Fruit fly (Drosophila melanogaster) whole organism, wandering third instar larva: Measurements from ENCODE around the gene Osi17.

ENCODE experiments used
- Abd-B ChIP-seq: fragments of >200 bp; optimal IDR thresholded peaks from 2 replicates; lab custom pipeline; 2017; ENCODE audit warnings: missing biosample characterization, missing genetic modification characterization
- CG9705 ChIP-seq: fragments of 200-800 bp; sonication (Bioruptor generic); optimal IDR thresholded peaks from 2 replicates; lab custom pipeline; 2018; ENCODE audit warnings: missing biosample characterization, mild to moderate bottlenecking, missing genetic modification characterization
- CrebA ChIP-seq: fragments of 200-800 bp; sonication (Bioruptor generic); optimal IDR thresholded peaks from 2 replicates; lab custom pipeline; 2016; ENCODE audit warnings: missing biosample characterization, mild to moderate bottlenecking, missing genetic modification characterization, borderline replicate concordance
- Dfd ChIP-seq: fragments of >200 bp; optimal IDR thresholded peaks from 2 replicates; lab custom pipeline; 2017; ENCODE audit warnings: missing biosample characterization, missing genetic modification characterization
- HLH106 ChIP-seq: fragments of 200-800 bp; optimal IDR thresholded peaks from 3 replicates; lab custom pipeline; 2019; ENCODE audit warnings: missing biosample characterization, mild to moderate bottlenecking, missing genetic modification characterization, moderate library complexity
- Hnf4 ChIP-seq: fragments of 200-800 bp; sonication (Bioruptor generic); optimal IDR thresholded peaks from 2 replicates; lab custom pipeline; 2016; ENCODE audit warnings: missing biosample characterization, mild to moderate bottlenecking, missing genetic modification characterization
- Hr78 ChIP-seq: fragments of >200 bp; optimal IDR thresholded peaks from 2 replicates; lab custom pipeline; 2017; ENCODE audit warnings: missing biosample characterization, missing genetic modification characterization
- Hr83 ChIP-seq: fragments of 200-300 bp; sonication (Bioruptor generic); optimal IDR thresholded peaks from 2 replicates; lab custom pipeline; 2016; ENCODE audit warnings: missing biosample characterization, mild to moderate bottlenecking, missing genetic modification characterization, moderate library complexity; ENCODE audit not compliant: poor library complexity, severe bottlenecking
- Jra ChIP-seq: sonication (Bioruptor generic); optimal IDR thresholded peaks from 2 replicates; lab custom pipeline; 2016; ENCODE audit warnings: missing biosample characterization, missing genetic modification characterization
- Mio ChIP-seq: sonication (Bioruptor generic); optimal IDR thresholded peaks from 2 replicates; lab custom pipeline; 2016; ENCODE audit warnings: missing biosample characterization, missing genetic modification characterization
- Myc ChIP-seq: fragments of >200 bp; optimal IDR thresholded peaks from 2 replicates; lab custom pipeline; 2017
- N ChIP-seq: fragments of >200 bp; optimal IDR thresholded peaks from 2 replicates; lab custom pipeline; 2018; ENCODE audit warnings: missing biosample characterization, missing external identifiers, missing genetic modification characterization
- OdsH ChIP-seq: fragments of 200-800 bp; sonication (Bioruptor generic); optimal IDR thresholded peaks from 2 replicates; lab custom pipeline; 2016; ENCODE audit warnings: missing biosample characterization, mild to moderate bottlenecking, missing genetic modification characterization
- Rel ChIP-seq, 2 experiments: fragments of 200-800 bp; sonication (Bioruptor generic) in 1 of 2; optimal IDR thresholded peaks; 2 replicates in 1 of 2; 3 replicates in 1 of 2; lab custom pipeline; 2016 to 2019; ENCODE audit warnings: mild to moderate bottlenecking in 2 of 2, missing biosample characterization in 2 of 2, missing genetic modification characterization in 2 of 2, moderate library complexity in 1 of 2
- Sp1 ChIP-seq: fragments of 200-800 bp; sonication (Bioruptor generic); optimal IDR thresholded peaks from 3 replicates; lab custom pipeline; 2019; ENCODE audit warnings: missing biosample characterization, mild to moderate bottlenecking, missing genetic modification characterization, moderate library complexity
- Vsx2 ChIP-seq: fragments of 200-300, 225-300 bp; sonication (Bioruptor generic); optimal IDR thresholded peaks from 2 replicates; lab custom pipeline; 2018; ENCODE audit warnings: missing biosample characterization, missing genetic modification characterization; ENCODE audit not compliant: partially characterized antibody
- dl ChIP-seq, 2 experiments: fragments of 175-275, 200-275 bp in 1 of 2; fragments of 200-275 bp in 1 of 2; sonication (Bioruptor generic); optimal IDR thresholded peaks; lab custom pipeline; 2018; ENCODE audit warnings: mild to moderate bottlenecking in 2 of 2, missing biosample characterization in 2 of 2, missing genetic modification characterization in 2 of 2, moderate library complexity in 2 of 2; ENCODE audit not compliant: partially characterized antibody in 2 of 2, insufficient read depth in 1 of 2
- dsf ChIP-seq: sonication (Bioruptor generic); optimal IDR thresholded peaks from 2 replicates; lab custom pipeline; 2016; ENCODE audit warnings: missing biosample characterization, missing genetic modification characterization, borderline replicate concordance
- foxo ChIP-seq, 2 experiments: fragments of 200-800 bp; sonication (Bioruptor generic); optimal IDR thresholded peaks; 2 replicates in 1 of 2; 3 replicates in 1 of 2; lab custom pipeline; 2016 to 2017; ENCODE audit warnings: missing biosample characterization in 2 of 2, missing genetic modification characterization in 2 of 2
- h ChIP-seq: fragments of 200-800 bp; sonication (Bioruptor generic); optimal IDR thresholded peaks from 3 replicates; lab custom pipeline; 2016; ENCODE audit warnings: missing biosample characterization, mild to moderate bottlenecking, missing genetic modification characterization
- jim ChIP-seq: fragments of 175-275, 200-325 bp; sonication (Bioruptor generic); optimal IDR thresholded peaks from 2 replicates; lab custom pipeline; 2016; ENCODE audit warnings: missing biosample characterization, mild to moderate bottlenecking, missing genetic modification characterization
- lola ChIP-seq: fragments of >200 bp; optimal IDR thresholded peaks from 2 replicates; lab custom pipeline; 2017; ENCODE audit warnings: missing biosample characterization, missing genetic modification characterization
- pan ChIP-seq: fragments of >200 bp; optimal IDR thresholded peaks from 2 replicates; lab custom pipeline; 2017
- psq ChIP-seq: fragments of 200-800 bp; sonication (Bioruptor generic); optimal IDR thresholded peaks from 3 replicates; lab custom pipeline; 2017; ENCODE audit warnings: missing biosample characterization, mild to moderate bottlenecking, missing genetic modification characterization, moderate library complexity
- sage ChIP-seq: fragments of 200-800 bp; sonication (Bioruptor generic); optimal IDR thresholded peaks from 2 replicates; lab custom pipeline; 2016; ENCODE audit warnings: missing biosample characterization, mild to moderate bottlenecking, missing genetic modification characterization
- sv ChIP-seq: fragments of 200-800 bp; sonication (Bioruptor generic); optimal IDR thresholded peaks from 3 replicates; lab custom pipeline; 2016; ENCODE audit warnings: missing biosample characterization, missing genetic modification characterization
- tai ChIP-seq: sonication (Bioruptor generic); optimal IDR thresholded peaks from 2 replicates; lab custom pipeline; 2016; ENCODE audit warnings: missing biosample characterization, missing genetic modification characterization
- usp ChIP-seq: fragments of >200 bp; optimal IDR thresholded peaks from 2 replicates; lab custom pipeline; 2017; ENCODE audit warnings: missing biosample characterization, missing genetic modification characterization

The Osi17 gene

DNA sequence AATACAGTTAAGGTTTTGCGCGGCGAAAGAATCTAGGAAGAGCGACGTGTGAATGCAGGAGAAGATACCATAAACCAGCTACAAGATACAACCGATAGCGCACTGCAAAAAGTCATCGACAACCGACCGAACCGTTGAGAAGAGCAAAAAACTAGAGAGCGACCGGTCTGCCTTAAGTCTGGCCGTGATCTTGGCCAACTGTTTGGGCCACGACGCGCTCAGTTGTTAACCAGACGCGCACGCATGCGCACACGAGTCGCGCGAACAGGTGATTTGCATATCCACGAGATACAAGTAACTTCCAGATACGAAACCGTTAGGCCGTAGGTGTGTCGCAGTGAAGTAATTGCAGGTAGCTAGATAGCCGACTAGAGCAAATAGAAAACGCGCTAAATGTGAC is 3.5 kb downstream of the Osi17 start:
- TF ChIP-seq usp (GFP tag; lab: Kevin White, UChicago), result no peak
- no peak for TF ChIP-seq sage (GFP tag; lab: Kevin White, UChicago)
- no peak for TF ChIP-seq h (GFP tag; lab: Kevin White, UChicago)
- no peak for TF ChIP-seq N (GFP tag; lab: Kevin White, UChicago)
- no peak for TF ChIP-seq Hnf4 (GFP tag; lab: Kevin White, UChicago)
- no peak for TF ChIP-seq Mio (GFP tag; lab: Kevin White, UChicago)
- no peak for TF ChIP-seq sv (GFP tag; lab: Kevin White, UChicago)
- TF ChIP-seq foxo (GFP tag; optimal IDR thresholded peaks at IDR 0.05; lab: Kevin White, UChicago), result no peak
- no peak for TF ChIP-seq dsf (GFP tag; lab: Kevin White, UChicago)
- no peak for TF ChIP-seq lola (GFP tag; lab: Kevin White, UChicago)
- TF ChIP-seq Abd-B (GFP tag; lab: Kevin White, UChicago), result no peak
- no peak for TF ChIP-seq Vsx2 (GFP tag; lab: Kevin White, UChicago)
- no peak for TF ChIP-seq Rel (GFP tag; optimal IDR thresholded peaks at IDR 0.05; lab: Kevin White, UChicago)
- no peak for TF ChIP-seq Rel (tag; optimal IDR thresholded peaks at IDR 0.05; lab: Kevin White, UChicago)

DNA sequence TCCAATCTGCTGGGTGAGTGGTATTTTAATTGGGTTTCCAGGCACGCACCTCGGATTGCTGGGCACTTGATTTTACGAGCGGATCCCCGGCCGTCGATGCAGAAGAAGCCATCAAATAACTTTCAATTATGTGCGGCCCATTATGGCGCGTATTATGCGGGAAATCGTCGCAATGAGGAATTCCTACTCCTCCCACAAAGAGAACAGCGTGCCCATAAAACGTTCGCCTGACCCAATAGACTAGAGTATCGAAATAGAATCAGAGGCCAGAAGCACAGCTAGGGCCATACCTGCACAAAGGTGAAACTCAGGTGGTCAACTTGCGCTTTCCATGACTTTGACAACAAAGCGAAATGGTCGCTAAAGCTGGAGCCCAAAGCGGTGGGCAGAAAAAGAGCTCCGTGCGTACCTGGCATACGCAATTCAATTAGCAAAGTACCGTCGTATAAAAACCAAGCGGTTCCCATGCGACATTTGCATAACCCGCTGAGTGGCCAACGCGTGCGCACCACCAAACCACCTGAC is 18.3 kb downstream of the Osi17 start, which contains the start of gene Osi18:
TSS of gene Osi18 (plus strand) at position 475 of the 525 bp plus-strand sequence.
- TF ChIP-seq Hr78 (no peak), sv (GFP tag; lab: Kevin White, UChicago) (no peak), CG9705 (GFP tag; lab: Kevin White, UChicago) (no peak), Rel (GFP tag; optimal IDR thresholded peaks at IDR 0.05; lab: Kevin White, UChicago) (no peak), Rel (tag; optimal IDR thresholded peaks at IDR 0.05; lab: Kevin White, UChicago) (no peak), Sp1 (GFP tag; lab: Kevin White, UChicago) (no peak), N (GFP tag; lab: Kevin White, UChicago) (no peak), OdsH (no peak), Jra (GFP tag; lab: Kevin White, UChicago) (no peak), Abd-B (GFP tag; lab: Kevin White, UChicago) (no peak), Mio (GFP tag; lab: Kevin White, UChicago) (no peak), CrebA (no peak), pan (lab: Kevin White, UChicago) (no peak), Hr83 (GFP tag; lab: Kevin White, UChicago) (no peak)

DNA sequence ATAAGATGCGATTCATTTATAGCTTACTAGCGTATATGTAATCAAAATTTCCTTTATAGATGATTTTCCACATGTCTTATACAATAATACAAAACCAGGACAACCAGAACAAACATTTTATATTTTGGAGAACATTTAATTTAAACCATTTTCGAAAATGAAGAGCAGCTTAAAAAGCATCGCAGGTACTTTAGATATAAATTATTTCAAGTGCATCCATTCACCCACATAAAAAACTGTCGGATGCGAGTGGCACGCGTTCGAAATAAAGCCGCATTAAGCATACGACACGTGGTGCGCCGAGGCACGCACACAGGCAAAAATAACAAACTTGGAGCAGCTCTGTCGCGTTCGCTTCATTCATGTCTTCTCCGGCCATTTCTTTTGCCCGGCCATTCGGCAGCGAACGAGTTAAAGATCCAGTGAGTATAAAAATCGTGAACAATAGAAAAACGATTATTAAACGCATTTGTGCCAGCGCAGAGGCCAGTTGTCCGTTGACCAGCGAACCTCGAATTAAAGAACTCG is 23.4 kb downstream of the Osi17 start, which contains the start of gene Osi19:
TSS of gene Osi19 (plus strand) at position 457 of the 528 bp plus-strand sequence.
- TF ChIP-seq Jra (GFP tag; lab: Kevin White, UChicago) (no peak), jim (no peak), Dfd (GFP tag; lab: Kevin White, UChicago) (no peak), sage (GFP tag; lab: Kevin White, UChicago) (no peak), Rel (GFP tag; optimal IDR thresholded peaks at IDR 0.05; lab: Kevin White, UChicago) (no peak), Rel (tag; optimal IDR thresholded peaks at IDR 0.05; lab: Kevin White, UChicago) (no peak), Hr83 (GFP tag; lab: Kevin White, UChicago) (no peak), tai (GFP tag; lab: Kevin White, UChicago) (no peak), CrebA (no peak)

DNA sequence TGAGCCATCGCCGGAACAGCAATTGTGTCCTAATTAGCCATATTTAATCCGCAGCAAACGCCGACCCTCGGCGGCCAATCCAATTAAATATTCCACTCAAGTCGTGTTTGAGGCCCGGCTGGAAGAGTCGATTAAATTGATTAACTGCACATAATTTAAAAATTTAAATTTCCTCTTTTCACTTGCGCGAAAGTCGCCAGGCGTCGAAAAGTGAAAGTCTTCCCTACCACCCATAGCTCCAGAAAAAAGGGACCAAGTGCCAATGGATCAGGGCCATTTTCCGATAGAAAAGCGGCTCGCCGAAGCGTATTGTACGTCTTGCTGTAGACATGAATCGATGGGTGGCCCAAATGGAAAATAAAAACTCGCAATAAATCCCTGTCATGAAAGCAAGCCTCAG is 25.8 kb downstream of the Osi17 start:
- TF ChIP-seq jim (no peak), Abd-B (GFP tag; lab: Kevin White, UChicago) (no peak), dsf (GFP tag; lab: Kevin White, UChicago) (no peak), dl (GFP tag; optimal IDR thresholded peaks at IDR 0.05; lab: Kevin White, UChicago; ENCODE audit: insufficient read depth in 1 of 2, partially characterized antibody in 2 of 2) (no peak), Hr83 (GFP tag; lab: Kevin White, UChicago) (no peak), Myc (lab: Kevin White, UChicago) (no peak), sage (GFP tag; lab: Kevin White, UChicago) (no peak), Dfd (GFP tag; lab: Kevin White, UChicago) (no peak), HLH106 (tag; lab: Kevin White, UChicago) (no peak), OdsH (no peak), Jra (GFP tag; lab: Kevin White, UChicago) (no peak), psq (GFP tag; lab: Kevin White, UChicago) (no peak), Sp1 (GFP tag; lab: Kevin White, UChicago) (no peak), Hnf4 (GFP tag; lab: Kevin White, UChicago) (no peak), foxo (GFP tag; optimal IDR thresholded peaks at IDR 0.05; lab: Kevin White, UChicago) (no peak)
